Worm (Caenorhabditis elegans): ENCODE data around the gene ccdc-149.

The ccdc-149 gene

ce11 chrX:11477748-11478147 lies 33.5 kb downstream of the ccdc-149 start:
- no peak for TF ChIP-seq tra-4 (tag; optimal IDR thresholded peaks at IDR 0.05)
- no peak for TF ChIP-seq hmg-4 (GFP tag; optimal IDR thresholded peaks at IDR 0.05)
- TF ChIP-seq B0310.2 (tag; optimal IDR thresholded peaks at IDR 0.05) = no peak
- TF ChIP-seq pes-1 (GFP tag; IDR thresholded peaks at IDR 0.05) = no peak
- TF ChIP-seq hmbx-1 (tag; optimal IDR thresholded peaks at IDR 0.05) = no peak
- no peak for TF ChIP-seq ets-7 (tag; optimal IDR thresholded peaks at IDR 0.05)
- TF ChIP-seq F13C5.2 (tag; optimal IDR thresholded peaks at IDR 0.05) = no peak
- no peak for TF ChIP-seq ceh-36 (tag; optimal IDR thresholded peaks at IDR 0.05)
- TF ChIP-seq ama-1 (optimal IDR thresholded peaks at IDR 0.05) = no peak
- no peak for TF ChIP-seq aly-1 (tag; optimal IDR thresholded peaks at IDR 0.05)
- TF ChIP-seq ceh-13 (GFP tag; optimal IDR thresholded peaks at IDR 0.05) = no peak

- TF ChIP-seq ceh-13 (GFP tag; optimal IDR thresholded peaks at IDR 0.05) = no peak
- no peak for TF ChIP-seq scrt-1 (GFP tag; IDR thresholded peaks at IDR 0.05)
- no peak for TF ChIP-seq hmg-4 (GFP tag; optimal IDR thresholded peaks at IDR 0.05)
- TF ChIP-seq B0310.2 (tag; optimal IDR thresholded peaks at IDR 0.05) = no peak
- TF ChIP-seq hmbx-1 (tag; optimal IDR thresholded peaks at IDR 0.05) = no peak
- no peak for TF ChIP-seq pes-1 (GFP tag; IDR thresholded peaks at IDR 0.05)
- no peak for TF ChIP-seq ceh-36 (tag; optimal IDR thresholded peaks at IDR 0.05)
- no peak for TF ChIP-seq aly-1 (tag; optimal IDR thresholded peaks at IDR 0.05)
- TF ChIP-seq sea-1 (GFP tag; conservative IDR thresholded peaks at IDR 0.05) = no peak
- no peak for TF ChIP-seq hnd-1 (tag; optimal IDR thresholded peaks at IDR 0.05)
- no peak for TF ChIP-seq flt-1 (GFP tag; IDR thresholded peaks at IDR 0.05)
- TF ChIP-seq ets-7 (tag; optimal IDR thresholded peaks at IDR 0.05) = no peak
- no peak for TF ChIP-seq ama-1 (optimal IDR thresholded peaks at IDR 0.05)
- no peak for TF ChIP-seq F13C5.2 (tag; optimal IDR thresholded peaks at IDR 0.05)
- TF ChIP-seq tbx-11 (GFP tag; IDR thresholded peaks at IDR 0.05) = no peak
- no peak for TF ChIP-seq tbx-37 (GFP tag; conservative IDR thresholded peaks at IDR 0.05)
- TF ChIP-seq tra-4 (tag; optimal IDR thresholded peaks at IDR 0.05) = no peak
Measured at ce11 chrX:11475780-11476179, 35.5 kb downstream of the ccdc-149 start.

- no peak for TF ChIP-seq ets-7 (tag; optimal IDR thresholded peaks at IDR 0.05)
Measured at ce11 chrX:11474605-11475385, 36.5 kb downstream of the ccdc-149 start.

- TF ChIP-seq pes-1 (GFP tag; IDR thresholded peaks at IDR 0.05) (no peak), B0310.2 (tag; optimal IDR thresholded peaks at IDR 0.05) (no peak), tra-4 (tag; optimal IDR thresholded peaks at IDR 0.05) (no peak)
Measured at ce11 chrX:11474149-11474585, 37.1 kb downstream of the ccdc-149 start.

- TF ChIP-seq tra-4 (tag; optimal IDR thresholded peaks at IDR 0.05) (no peak), aly-1 (tag; optimal IDR thresholded peaks at IDR 0.05) (peak; percentile 42)
Measured at ce11 chrX:11472953-11473671, 38.1 kb downstream of the ccdc-149 start.

ce11 chrX:11472407-11472806 lies 38.8 kb downstream of the ccdc-149 start:
- no peak for TF ChIP-seq hmg-4 (GFP tag; optimal IDR thresholded peaks at IDR 0.05)
- no peak for TF ChIP-seq aly-1 (tag; optimal IDR thresholded peaks at IDR 0.05)
- no peak for TF ChIP-seq pes-1 (GFP tag; IDR thresholded peaks at IDR 0.05)
- no peak for TF ChIP-seq ama-1 (optimal IDR thresholded peaks at IDR 0.05)
- TF ChIP-seq flt-1 (GFP tag; IDR thresholded peaks at IDR 0.05) = no peak
- no peak for TF ChIP-seq hnd-1 (tag; optimal IDR thresholded peaks at IDR 0.05)
- TF ChIP-seq ceh-13 (GFP tag; optimal IDR thresholded peaks at IDR 0.05) = no peak
- no peak for TF ChIP-seq ceh-36 (tag; optimal IDR thresholded peaks at IDR 0.05)
- no peak for TF ChIP-seq tra-4 (tag; optimal IDR thresholded peaks at IDR 0.05)
- no peak for TF ChIP-seq F13C5.2 (tag; optimal IDR thresholded peaks at IDR 0.05)
- TF ChIP-seq hmbx-1 (tag; optimal IDR thresholded peaks at IDR 0.05) = no peak
- TF ChIP-seq B0310.2 (tag; optimal IDR thresholded peaks at IDR 0.05) = no peak

ce11 chrX:11471893-11472292 lies 39.4 kb downstream of the ccdc-149 start:
- TF ChIP-seq hmg-4 (GFP tag; optimal IDR thresholded peaks at IDR 0.05) (no peak), flt-1 (GFP tag; IDR thresholded peaks at IDR 0.05) (no peak), ets-7 (tag; optimal IDR thresholded peaks at IDR 0.05) (no peak), aly-1 (tag; optimal IDR thresholded peaks at IDR 0.05) (no peak), scrt-1 (GFP tag; IDR thresholded peaks at IDR 0.05) (no peak), tbx-11 (GFP tag; IDR thresholded peaks at IDR 0.05) (no peak), sea-1 (GFP tag; conservative IDR thresholded peaks at IDR 0.05) (no peak), tra-4 (tag; optimal IDR thresholded peaks at IDR 0.05) (no peak), B0310.2 (tag; optimal IDR thresholded peaks at IDR 0.05) (no peak), hnd-1 (tag; optimal IDR thresholded peaks at IDR 0.05) (no peak), ceh-36 (tag; optimal IDR thresholded peaks at IDR 0.05) (no peak), F13C5.2 (tag; optimal IDR thresholded peaks at IDR 0.05) (no peak)

ce11 chrX:11471409-11471808 lies 39.8 kb downstream of the ccdc-149 start:
- TF ChIP-seq pes-1 (GFP tag; IDR thresholded peaks at IDR 0.05) = no peak
- no peak for TF ChIP-seq tbx-11 (GFP tag; IDR thresholded peaks at IDR 0.05)
- no peak for TF ChIP-seq ceh-36 (tag; optimal IDR thresholded peaks at IDR 0.05)
- no peak for TF ChIP-seq hnd-1 (tag; optimal IDR thresholded peaks at IDR 0.05)
- TF ChIP-seq hmbx-1 (tag; optimal IDR thresholded peaks at IDR 0.05) = no peak
- no peak for TF ChIP-seq ama-1 (optimal IDR thresholded peaks at IDR 0.05)
- TF ChIP-seq scrt-1 (GFP tag; IDR thresholded peaks at IDR 0.05) = no peak
- TF ChIP-seq ceh-13 (GFP tag; optimal IDR thresholded peaks at IDR 0.05) = no peak
- no peak for TF ChIP-seq tbx-37 (GFP tag; conservative IDR thresholded peaks at IDR 0.05)
- TF ChIP-seq hmg-4 (GFP tag; optimal IDR thresholded peaks at IDR 0.05) = no peak
- TF ChIP-seq ets-7 (tag; optimal IDR thresholded peaks at IDR 0.05) = no peak
- no peak for TF ChIP-seq aly-1 (tag; optimal IDR thresholded peaks at IDR 0.05)
